Fruit fly (Drosophila melanogaster): ENCODE data around the gene Dysb.

Dysb gene

DNA sequence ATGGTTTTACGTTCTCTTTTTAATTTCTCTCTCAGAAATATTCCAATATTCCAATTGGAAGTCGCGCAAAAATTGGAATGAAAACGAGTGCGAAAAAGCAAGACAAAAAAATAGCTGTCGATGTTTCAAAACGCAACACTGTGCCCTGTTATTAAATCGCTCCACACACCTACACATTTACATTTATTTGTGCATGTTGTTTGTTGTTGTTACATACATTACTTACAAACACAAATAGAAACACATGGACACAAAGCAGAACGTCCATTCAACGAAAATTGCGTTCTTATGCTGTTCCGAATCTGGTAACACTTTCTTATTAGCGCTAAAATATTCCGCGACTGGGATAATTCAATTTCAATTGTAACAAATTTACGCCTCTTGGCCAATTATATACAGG, 26.3 kb upstream of the Dysb start:
- TF ChIP-seq dmrt93B (GFP tag; optimal IDR thresholded peaks at IDR 0.05) (no peak), Dif (GFP tag; optimal IDR thresholded peaks at IDR 0.05; ENCODE audit: partially characterized antibody) (no peak), Dfd (GFP tag; optimal IDR thresholded peaks at IDR 0.05) (no peak)

- TF ChIP-seq Dif (GFP tag; optimal IDR thresholded peaks at IDR 0.05; ENCODE audit: partially characterized antibody) (no peak), N (GFP tag; optimal IDR thresholded peaks at IDR 0.05) (no peak), tai (GFP tag; optimal IDR thresholded peaks at IDR 0.05) (no peak)
Measured at dm6 chr3L:18842236-18842635, 25.3 kb upstream of the Dysb start.

- TF ChIP-seq Myc (optimal IDR thresholded peaks at IDR 0.05) (no peak), pan (optimal IDR thresholded peaks at IDR 0.05) (peak; percentile 8)
Measured at dm6 chr3L:18845833-18846232, 21.7 kb upstream of the Dysb start.

dm6 chr3L:18846233-18846271, 21.5 kb upstream of the Dysb start, which contains the start of gene Indy:
Indy (minus strand) TSS chr3L:18846267.
- TF ChIP-seq dmrt93B (GFP tag; optimal IDR thresholded peaks at IDR 0.05) = no peak
- TF ChIP-seq Hr83 (GFP tag; optimal IDR thresholded peaks at IDR 0.05; ENCODE audit: poor library complexity, severe bottlenecking) = no peak
- TF ChIP-seq rgr (GFP tag; optimal IDR thresholded peaks at IDR 0.05) = no peak
- no peak for TF ChIP-seq Sp1 (GFP tag; optimal IDR thresholded peaks at IDR 0.05)
- no peak for TF ChIP-seq tai (GFP tag; optimal IDR thresholded peaks at IDR 0.05)
- TF ChIP-seq psq (GFP tag; optimal IDR thresholded peaks at IDR 0.05) = no peak
- no peak for TF ChIP-seq pan (optimal IDR thresholded peaks at IDR 0.05)
- no peak for TF ChIP-seq N (GFP tag; optimal IDR thresholded peaks at IDR 0.05)
- no peak for TF ChIP-seq Hnf4 (GFP tag; optimal IDR thresholded peaks at IDR 0.05)
- no peak for TF ChIP-seq CG32264 (GFP tag; optimal IDR thresholded peaks at IDR 0.05)
- TF ChIP-seq ey (GFP tag; optimal IDR thresholded peaks at IDR 0.05) = no peak
- TF ChIP-seq dl (GFP tag; optimal IDR thresholded peaks at IDR 0.05; ENCODE audit: insufficient read depth in 1 of 2, partially characterized antibody in 2 of 2) = no peak
- no peak for TF ChIP-seq jim (GFP tag; optimal IDR thresholded peaks at IDR 0.05)
- TF ChIP-seq CG9705 (GFP tag; optimal IDR thresholded peaks at IDR 0.05) = no peak
- TF ChIP-seq h (GFP tag; optimal IDR thresholded peaks at IDR 0.05) = no peak

- TF ChIP-seq dl (GFP tag; optimal IDR thresholded peaks at IDR 0.05; ENCODE audit: insufficient read depth in 1 of 2, partially characterized antibody in 2 of 2) (peak in 1 of 2 experiments; percentile 55), fru (GFP tag; optimal IDR thresholded peaks at IDR 0.05) (peak; percentile 96), Dif (GFP tag; optimal IDR thresholded peaks at IDR 0.05; ENCODE audit: partially characterized antibody) (peak; percentile 70), woc (GFP tag; optimal IDR thresholded peaks at IDR 0.05) (peak; percentile 2), Hnf4 (GFP tag; optimal IDR thresholded peaks at IDR 0.05) (no peak), Abd-B (GFP tag; optimal IDR thresholded peaks at IDR 0.05) (no peak), Myc (optimal IDR thresholded peaks at IDR 0.05) (no peak)
Measured at dm6 chr3L:18846272-18846741, 21.3 kb upstream of the Dysb start.

- TF ChIP-seq foxo (GFP tag; optimal IDR thresholded peaks at IDR 0.05) (peak in 1 of 2 experiments; percentile 33), usp (GFP tag; optimal IDR thresholded peaks at IDR 0.05) (no peak), HLH106 (tag; optimal IDR thresholded peaks at IDR 0.05) (no peak), Rel (GFP tag; optimal IDR thresholded peaks at IDR 0.05) (no peak), Rel (tag; optimal IDR thresholded peaks at IDR 0.05) (no peak), CG32264 (GFP tag; optimal IDR thresholded peaks at IDR 0.05) (no peak), OdsH (GFP tag; optimal IDR thresholded peaks at IDR 0.05) (no peak), ey (GFP tag; optimal IDR thresholded peaks at IDR 0.05) (peak; percentile 18), dmrt93B (GFP tag; optimal IDR thresholded peaks at IDR 0.05) (no peak), Hnf4 (GFP tag; optimal IDR thresholded peaks at IDR 0.05) (peak; percentile 41), Vsx2 (GFP tag; optimal IDR thresholded peaks at IDR 0.05; ENCODE audit: partially characterized antibody) (no peak), sage (GFP tag; optimal IDR thresholded peaks at IDR 0.05) (no peak), h (GFP tag; optimal IDR thresholded peaks at IDR 0.05) (peak; percentile 45), woc (GFP tag; optimal IDR thresholded peaks at IDR 0.05) (no peak), dsf (GFP tag; optimal IDR thresholded peaks at IDR 0.05; ENCODE audit: borderline replicate concordance) (no peak), sv (GFP tag; optimal IDR thresholded peaks at IDR 0.05) (peak; percentile 44), Myc (optimal IDR thresholded peaks at IDR 0.05) (peak; percentile 64), CrebA (GFP tag; optimal IDR thresholded peaks at IDR 0.05; ENCODE audit: borderline replicate concordance) (peak; percentile 38), fru (GFP tag; optimal IDR thresholded peaks at IDR 0.05) (peak; percentile 52)
Measured at dm6 chr3L:18848436-18848835, 19.1 kb upstream of the Dysb start.

Data from whole organism, wandering third instar larva.